Worm (Caenorhabditis elegans) whole organism, young adult: ENCODE measurements around the gene Y6D1A.1.
A peak's percentile ranks its signal among the peaks of the same experiment; 100 is the strongest.

Experiments used
- B0336.3 ChIP-seq: fragments of 200-800 bp; sonication (Bioruptor generic); IDR thresholded peaks from 2 replicates; pipeline ENCODE4 v1.3.6; 2022; ENCODE audit warnings: missing genetic modification characterization, missing compliant biosample characterization
- F23B12.7 ChIP-seq: sonication (generic microtip); optimal IDR thresholded peaks from 2 replicates; lab custom pipeline; 2017; ENCODE audit warnings: missing genetic modification characterization, mild to moderate bottlenecking, missing compliant biosample characterization, antibody characterized with exemption, moderate library complexity; ENCODE audit not compliant: insufficient read depth
- F49E8.2 ChIP-seq: sonication (generic microtip); optimal IDR thresholded peaks from 3 replicates; lab custom pipeline; 2017; ENCODE audit warnings: missing genetic modification characterization, mild to moderate bottlenecking, missing compliant biosample characterization, antibody characterized with exemption, moderate library complexity; ENCODE audit not compliant: insufficient read depth
- K11D2.4 ChIP-seq: fragments of 200-800 bp; sonication (Bioruptor generic); IDR thresholded peaks from 2 replicates; pipeline ENCODE4 v1.3.6; 2022; ENCODE audit warnings: missing genetic modification reagents, missing genetic modification characterization, missing compliant biosample characterization
- K12H6.12 ChIP-seq: fragments of 200-800 bp; sonication (Bioruptor generic); optimal IDR thresholded peaks from 2 replicates; lab custom pipeline; 2018; ENCODE audit warnings: mild to moderate bottlenecking, missing genetic modification characterization, missing compliant biosample characterization
- Y53F4B.3 ChIP-seq: fragments of 200-800 bp; sonication (Bioruptor generic); IDR thresholded peaks from 2 replicates; pipeline ENCODE4 v1.3.6; 2022; ENCODE audit warnings: missing genetic modification reagents, missing genetic modification characterization, missing compliant biosample characterization
- Y53G8AR.9 ChIP-seq: fragments of 200-800 bp; sonication (Bioruptor generic); conservative IDR thresholded peaks from 2 replicates; pipeline ENCODE4 v1.3.6; 2022; ENCODE audit warnings: missing genetic modification reagents, missing genetic modification characterization, missing compliant biosample characterization
- Y79H2A.3 ChIP-seq: fragments of 200-800 bp; sonication (Bioruptor generic); conservative IDR thresholded peaks from 2 replicates; pipeline ENCODE4 v1.3.6; 2022; ENCODE audit warnings: missing genetic modification reagents, missing genetic modification characterization, missing compliant biosample characterization
- ZK185.1 ChIP-seq: sonication (generic microtip); optimal IDR thresholded peaks from 2 replicates; lab custom pipeline; 2016; ENCODE audit warnings: mild to moderate bottlenecking, missing genetic modification characterization, missing compliant biosample characterization; ENCODE audit not compliant: poor library complexity, severe bottlenecking
- akir-1 ChIP-seq: fragments of 200-800 bp; sonication (Bioruptor generic); optimal IDR thresholded peaks from 2 replicates; lab custom pipeline; 2018; ENCODE audit warnings: mild to moderate bottlenecking, missing genetic modification characterization, moderate library complexity, missing compliant biosample characterization
- atf-7 ChIP-seq: sonication (generic microtip); optimal IDR thresholded peaks from 2 replicates; lab custom pipeline; 2017; ENCODE audit warnings: mild to moderate bottlenecking, missing genetic modification characterization, missing compliant biosample characterization
- attf-3 ChIP-seq: fragments of 200-800 bp; sonication (Bioruptor generic); conservative IDR thresholded peaks from 2 replicates; pipeline ENCODE4 v1.3.6; 2022; ENCODE audit warnings: missing genetic modification reagents, missing genetic modification characterization, missing compliant biosample characterization
- ccch-3 ChIP-seq: fragments of 200-800 bp; sonication (Bioruptor generic); optimal IDR thresholded peaks from 2 replicates; lab custom pipeline; 2018; ENCODE audit warnings: mild to moderate bottlenecking, missing genetic modification characterization, missing compliant biosample characterization
- cebp-1 ChIP-seq, 2 experiments: fragments of 200-800 bp in 1 of 2; sonication (Bioruptor generic) in 1 of 2; sonication (generic microtip) in 1 of 2; IDR thresholded peaks in 1 of 2; optimal IDR thresholded peaks in 1 of 2; 2 replicates each; pipeline versions ENCODE4 v1.3.6 to Lab custom; 2017 to 2022; ENCODE audit warnings: missing compliant biosample characterization in 2 of 2, missing genetic modification characterization in 2 of 2, mild to moderate bottlenecking in 1 of 2, missing genetic modification reagents in 1 of 2, moderate library complexity in 1 of 2
- chd-7 ChIP-seq: sonication (generic microtip); optimal IDR thresholded peaks from 2 replicates; lab custom pipeline; 2016; ENCODE audit warnings: mild to moderate bottlenecking, missing genetic modification characterization, moderate library complexity, missing compliant biosample characterization
- die-1 ChIP-seq: sonication (generic microtip); optimal IDR thresholded peaks from 2 replicates; lab custom pipeline; 2016; ENCODE audit warnings: missing genotype, mild to moderate bottlenecking, missing genetic modification characterization, missing compliant biosample characterization
- dox-1 ChIP-seq: fragments of 200-800 bp; sonication (Bioruptor generic); IDR thresholded peaks from 2 replicates; pipeline ENCODE4 v1.3.6; 2022; ENCODE audit warnings: missing genetic modification reagents, missing genetic modification characterization, missing compliant biosample characterization
- dpl-1 ChIP-seq: fragments of 150-350 bp; optimal IDR thresholded peaks from 2 replicates; lab custom pipeline; 2014; ENCODE audit warnings: missing biosample characterization, missing genetic modification reagents, missing genetic modification characterization
- efl-1 ChIP-seq: fragments of 150-350 bp; optimal IDR thresholded peaks from 2 replicates; lab custom pipeline; 2014; ENCODE audit warnings: missing biosample characterization, missing genetic modification reagents, missing genetic modification characterization
- egl-18 ChIP-seq: fragments of 200-800 bp; sonication (Bioruptor generic); IDR thresholded peaks from 2 replicates; pipeline ENCODE4 v1.3.6; 2022; ENCODE audit warnings: missing genetic modification reagents, missing genetic modification characterization, missing compliant biosample characterization
- egl-44 ChIP-seq: fragments of 200-800 bp; sonication (Bioruptor generic); IDR thresholded peaks from 2 replicates; pipeline ENCODE4 v1.3.6; 2022; ENCODE audit warnings: missing genetic modification reagents, missing genetic modification characterization, missing compliant biosample characterization
- ekl-4 ChIP-seq: fragments of 200-800 bp; sonication (Bioruptor generic); IDR thresholded peaks from 2 replicates; pipeline ENCODE4 v1.3.6; 2022; ENCODE audit warnings: missing genetic modification reagents, missing genetic modification characterization, missing compliant biosample characterization
- ets-4 ChIP-seq: fragments of 200-800 bp; sonication (Bioruptor generic); optimal IDR thresholded peaks from 2 replicates; lab custom pipeline; 2018; ENCODE audit warnings: mild to moderate bottlenecking, missing genetic modification characterization, missing compliant biosample characterization
- gei-17 ChIP-seq: fragments of 200-800 bp; sonication (Bioruptor generic); optimal IDR thresholded peaks from 2 replicates; lab custom pipeline; 2018; ENCODE audit warnings: mild to moderate bottlenecking, missing genetic modification characterization, missing compliant biosample characterization
- him-1 ChIP-seq: sonication (generic microtip); optimal IDR thresholded peaks from 2 replicates; lab custom pipeline; 2016; ENCODE audit warnings: missing genotype, missing genetic modification reagents, missing genetic modification characterization, missing compliant biosample characterization
- hmg-1.2 ChIP-seq: fragments of 200-800 bp; sonication (Bioruptor generic); IDR thresholded peaks from 2 replicates; pipeline ENCODE4 v1.3.6; 2022; ENCODE audit warnings: missing genetic modification reagents, missing genetic modification characterization, missing compliant biosample characterization
- hmg-20 ChIP-seq: fragments of 200-800 bp; sonication (Bioruptor generic); IDR thresholded peaks from 2 replicates; pipeline ENCODE4 v1.3.6; 2022; ENCODE audit warnings: missing genetic modification reagents, missing genetic modification characterization, missing compliant biosample characterization
- hrde-1 ChIP-seq: sonication (generic microtip); optimal IDR thresholded peaks from 2 replicates; lab custom pipeline; 2016; ENCODE audit warnings: missing genetic modification characterization, mild to moderate bottlenecking, missing compliant biosample characterization, moderate library complexity, missing genotype, missing genetic modification reagents, borderline replicate concordance
- lag-1 ChIP-seq: fragments of 200-800 bp; sonication (Bioruptor generic); IDR thresholded peaks from 2 replicates; pipeline ENCODE4 v1.3.6; 2022; ENCODE audit warnings: missing genetic modification reagents, missing genetic modification characterization, missing compliant biosample characterization
- lin-26 ChIP-seq: fragments of 200-800 bp; sonication (Bioruptor generic); IDR thresholded peaks from 2 replicates; pipeline ENCODE4 v1.3.6; 2022; ENCODE audit warnings: missing genetic modification reagents, missing genetic modification characterization, missing compliant biosample characterization
- lin-40 ChIP-seq: sonication (generic microtip); optimal IDR thresholded peaks from 2 replicates; lab custom pipeline; 2016; ENCODE audit warnings: missing genetic modification characterization, mild to moderate bottlenecking, missing compliant biosample characterization, missing genotype, missing genetic modification reagents
- lir-1 ChIP-seq: fragments of 200-800 bp; sonication (Bioruptor generic); conservative IDR thresholded peaks from 2 replicates; pipeline ENCODE4 v1.3.6; 2022; ENCODE audit warnings: missing genetic modification reagents, missing genetic modification characterization, missing compliant biosample characterization
- madf-6 ChIP-seq: fragments of 200-800 bp; sonication (Bioruptor generic); IDR thresholded peaks from 2 replicates; pipeline ENCODE4 v1.3.6; 2022; ENCODE audit warnings: missing genetic modification reagents, missing genetic modification characterization, missing compliant biosample characterization
- madf-8 ChIP-seq: fragments of 200-800 bp; sonication (Bioruptor generic); conservative IDR thresholded peaks from 2 replicates; pipeline ENCODE4 v1.3.6; 2022; ENCODE audit warnings: missing genetic modification reagents, missing genetic modification characterization, missing compliant biosample characterization
- nfya-1 ChIP-seq: sonication (generic microtip); optimal IDR thresholded peaks from 2 replicates; lab custom pipeline; 2017; ENCODE audit warnings: antibody characterized with exemption, missing compliant biosample characterization, missing genetic modification characterization, borderline replicate concordance; ENCODE audit not compliant: insufficient read depth
- nfya-2 ChIP-seq: fragments of 200-800 bp; sonication (Bioruptor generic); IDR thresholded peaks from 2 replicates; pipeline ENCODE4 v1.3.6; 2022; ENCODE audit warnings: missing genetic modification reagents, missing genetic modification characterization, missing compliant biosample characterization
- nhr-120 ChIP-seq: fragments of 200-800 bp; sonication (Bioruptor generic); IDR thresholded peaks from 2 replicates; pipeline ENCODE4 v1.3.6; 2022; ENCODE audit warnings: missing genetic modification characterization, missing compliant biosample characterization
- nhr-179 ChIP-seq: sonication (generic microtip); optimal IDR thresholded peaks from 2 replicates; lab custom pipeline; 2016; ENCODE audit warnings: mild to moderate bottlenecking, missing genetic modification characterization, missing compliant biosample characterization
- nhr-27 ChIP-seq: fragments of 200-800 bp; sonication (Bioruptor generic); optimal IDR thresholded peaks from 2 replicates; lab custom pipeline; 2018; ENCODE audit warnings: mild to moderate bottlenecking, missing genetic modification characterization, moderate library complexity, missing compliant biosample characterization
- rec-8 ChIP-seq, 2 experiments: sonication (generic microtip); optimal IDR thresholded peaks; 2 replicates each; lab custom pipeline; 2016; ENCODE audit warnings: mild to moderate bottlenecking in 2 of 2, missing genetic modification characterization in 2 of 2, missing genetic modification reagents in 2 of 2, missing genotype in 2 of 2, missing biosample characterization in 1 of 2, missing compliant biosample characterization in 1 of 2, moderate library complexity in 1 of 2
- sdz-38 ChIP-seq: sonication (generic microtip); optimal IDR thresholded peaks from 2 replicates; lab custom pipeline; 2016; ENCODE audit warnings: missing genotype, missing genetic modification characterization, missing compliant biosample characterization
- snpc-1.1 ChIP-seq: sonication (generic microtip); optimal IDR thresholded peaks from 2 replicates; lab custom pipeline; 2017; ENCODE audit warnings: missing genetic modification characterization, mild to moderate bottlenecking, missing compliant biosample characterization, antibody characterized with exemption, moderate library complexity, missing genotype, missing genetic modification reagents; ENCODE audit not compliant: insufficient read depth
- somi-1 ChIP-seq: fragments of 200-800 bp; sonication (Bioruptor generic); optimal IDR thresholded peaks from 2 replicates; lab custom pipeline; 2018; ENCODE audit warnings: mild to moderate bottlenecking, missing genetic modification characterization, missing compliant biosample characterization
- unc-130 ChIP-seq: sonication (generic microtip); optimal IDR thresholded peaks from 2 replicates; lab custom pipeline; 2016; ENCODE audit warnings: missing genetic modification reagents, missing genetic modification characterization, missing compliant biosample characterization
- zfh-2 ChIP-seq: fragments of 200-800 bp; sonication (Bioruptor generic); conservative IDR thresholded peaks from 2 replicates; pipeline ENCODE4 v1.3.6; 2022; ENCODE audit warnings: missing genetic modification reagents, missing genetic modification characterization, missing compliant biosample characterization
- zim-3 ChIP-seq: sonication (generic microtip); optimal IDR thresholded peaks from 2 replicates; lab custom pipeline; 2017; ENCODE audit warnings: mild to moderate bottlenecking, missing genetic modification characterization, moderate library complexity, missing compliant biosample characterization
- ztf-18 ChIP-seq: sonication (generic microtip); optimal IDR thresholded peaks from 2 replicates; lab custom pipeline; 2016; ENCODE audit warnings: missing genotype, mild to moderate bottlenecking, missing genetic modification characterization, missing compliant biosample characterization

Y6D1A.1 gene

ce11 chrII:11860623-11861079, 37.2 kb upstream of the Y6D1A.1 start, which contains the start of gene K12D12.5 (continued):
- no peak for TF ChIP-seq Y53G8AR.9 (GFP tag; lab: Robert Waterston, UW)
- no peak for TF ChIP-seq snpc-1.1
- TF ChIP-seq K12H6.12 (tag; lab: Kevin White, UChicago), result no peak
- peak; percentile 62 for TF ChIP-seq madf-8
- TF ChIP-seq egl-18 (GFP tag; lab: Robert Waterston, UW), result no peak
- TF ChIP-seq egl-44, result no peak
- no peak for TF ChIP-seq lag-1
- TF ChIP-seq zim-3 (tag; lab: Kevin White, UChicago), result no peak
- no peak for TF ChIP-seq ets-4
- no peak for TF ChIP-seq attf-3 (GFP tag; lab: Robert Waterston, UW)
- TF ChIP-seq nhr-120 (GFP tag; lab: Robert Waterston, UW), result no peak
- TF ChIP-seq F23B12.7 (tag; lab: Kevin White, UChicago), result no peak
- TF ChIP-seq nhr-27, result no peak
- no peak for TF ChIP-seq ccch-3 (GFP tag; lab: Kevin White, UChicago)
- no peak for TF ChIP-seq Y53F4B.3
- no peak for TF ChIP-seq sdz-38
- no peak for TF ChIP-seq ZK185.1
- no peak for TF ChIP-seq chd-7
- TF ChIP-seq nfya-2, result no peak
- peak; percentile 23; the same call in 1 of the 2 replicates for TF ChIP-seq cebp-1 (GFP tag; IDR thresholded peaks at IDR 0.05; lab: Robert Waterston, UW)
- TF ChIP-seq cebp-1 (tag; optimal IDR thresholded peaks at IDR 0.05; lab: Kevin White, UChicago), result no peak
- TF ChIP-seq B0336.3 (GFP tag; lab: Robert Waterston, UW), result no peak
- no peak for TF ChIP-seq akir-1
- TF ChIP-seq somi-1, result no peak
- no peak for TF ChIP-seq ekl-4 (GFP tag; lab: Robert Waterston, UW)
- no peak for TF ChIP-seq die-1
- TF ChIP-seq rec-8 (tag; optimal IDR thresholded peaks at IDR 0.05; lab: Kevin White, UChicago), result peak in 1 of 2 experiments; percentile 41
- no peak for TF ChIP-seq zfh-2 (GFP tag; lab: Robert Waterston, UW)
- no peak for TF ChIP-seq lir-1 (GFP tag; lab: Robert Waterston, UW)
- TF ChIP-seq dpl-1 (GFP tag; lab: Kevin White, UChicago), result no peak
- no peak for TF ChIP-seq lin-40 (tag; lab: Kevin White, UChicago)
- peak; percentile 64 for TF ChIP-seq unc-130 (GFP tag; lab: Kevin White, UChicago)
- no peak for TF ChIP-seq lin-26 (GFP tag; lab: Robert Waterston, UW)
- TF ChIP-seq him-1 (tag; lab: Kevin White, UChicago), result peak; percentile 72
- TF ChIP-seq F49E8.2 (tag; lab: Kevin White, UChicago), result peak; percentile 40
- TF ChIP-seq efl-1 (GFP tag; lab: Kevin White, UChicago), result peak; percentile 60
- peak; percentile 80 for TF ChIP-seq madf-6 (GFP tag; lab: Robert Waterston, UW)
- peak; percentile 61 for TF ChIP-seq dox-1 (GFP tag; lab: Robert Waterston, UW)
- no peak for TF ChIP-seq nfya-1 (tag; lab: Kevin White, UChicago)
- no peak for TF ChIP-seq hmg-20
- TF ChIP-seq K11D2.4, result no peak
- no peak for TF ChIP-seq atf-7 (tag; lab: Kevin White, UChicago)
- TF ChIP-seq gei-17 (GFP tag; lab: Kevin White, UChicago), result no peak
- TF ChIP-seq nhr-179, result no peak
- no peak for TF ChIP-seq Y79H2A.3 (GFP tag; lab: Robert Waterston, UW)
- TF ChIP-seq ztf-18, result peak; percentile 29
- peak; percentile 56 for TF ChIP-seq hrde-1
- TF ChIP-seq hmg-1.2 (GFP tag; lab: Robert Waterston, UW), result no peak
